Worm (Caenorhabditis elegans) whole organism, L3 larva: ENCODE measurements around the gene dhhc-13.

Experiments
- R02D3.7 ChIP-seq: fragments of 150-350 bp; optimal IDR thresholded peaks from 2 replicates; lab custom pipeline; 2014; ENCODE audit warnings: missing biosample characterization, missing genetic modification characterization
- aly-2 ChIP-seq: fragments of 150-350 bp; optimal IDR thresholded peaks from 2 replicates; lab custom pipeline; 2014; ENCODE audit warnings: missing biosample characterization, missing genetic modification characterization
- ama-1 ChIP-seq: fragments of 150-350 bp; optimal IDR thresholded peaks from 2 replicates; lab custom pipeline; 2018
- ceh-16 ChIP-seq: sonication (generic microtip); optimal IDR thresholded peaks from 2 replicates; lab custom pipeline; 2017; ENCODE audit warnings: missing biosample characterization, missing genetic modification characterization
- ceh-28 ChIP-seq: fragments of 150-350 bp; optimal IDR thresholded peaks from 2 replicates; lab custom pipeline; 2014; ENCODE audit warnings: missing biosample characterization, missing genetic modification reagents, missing genetic modification characterization
- ceh-9 ChIP-seq: sonication (generic microtip); optimal IDR thresholded peaks from 2 replicates; lab custom pipeline; 2018; ENCODE audit warnings: missing biosample characterization, missing genetic modification characterization
- egl-5 ChIP-seq: fragments of 150-350 bp; optimal IDR thresholded peaks from 2 replicates; lab custom pipeline; 2017; ENCODE audit warnings: missing biosample characterization, missing genetic modification reagents, missing genetic modification characterization, inconsistent platforms
- elt-2 ChIP-seq: sonication (generic microtip); optimal IDR thresholded peaks from 2 replicates; lab custom pipeline; 2016; ENCODE audit warnings: missing genetic modification reagents, mild to moderate bottlenecking, missing genetic modification characterization, missing compliant biosample characterization
- elt-3 ChIP-seq, 3 experiments: fragments of 150-350 bp in 1 of 3; sonication (generic microtip) in 2 of 3; optimal IDR thresholded peaks; 2 replicates in 2 of 3; 4 replicates in 1 of 3; lab custom pipeline; 2014 to 2017; ENCODE audit warnings: missing biosample characterization in 3 of 3, missing genetic modification characterization in 3 of 3
- fkh-10 ChIP-seq: sonication (generic microtip); optimal IDR thresholded peaks from 2 replicates; lab custom pipeline; 2017; ENCODE audit warnings: missing biosample characterization, missing genetic modification reagents, missing genetic modification characterization
- fkh-2 ChIP-seq: fragments of 150-350 bp; optimal IDR thresholded peaks from 2 replicates; lab custom pipeline; 2014; ENCODE audit warnings: missing biosample characterization, missing genetic modification reagents, missing genetic modification characterization
- fos-1 ChIP-seq: fragments of 150-350 bp; optimal IDR thresholded peaks from 2 replicates; lab custom pipeline; 2014; ENCODE audit warnings: missing biosample characterization, missing genetic modification characterization
- hmg-11 ChIP-seq: sonication (generic microtip); optimal IDR thresholded peaks from 2 replicates; lab custom pipeline; 2016; ENCODE audit warnings: missing genetic modification characterization, missing compliant biosample characterization
- jun-1 ChIP-seq: fragments of 150-350 bp; optimal IDR thresholded peaks from 2 replicates; lab custom pipeline; 2014; ENCODE audit warnings: missing biosample characterization, missing genetic modification reagents, missing genetic modification characterization
- lin-15B ChIP-seq: fragments of 150-350 bp; optimal IDR thresholded peaks from 2 replicates; lab custom pipeline; 2014; ENCODE audit warnings: missing biosample characterization, missing genetic modification characterization
- lin-39 ChIP-seq: fragments of 150-350 bp; optimal IDR thresholded peaks from 2 replicates; lab custom pipeline; 2018; ENCODE audit warnings: missing biosample characterization, missing genetic modification reagents, missing genetic modification characterization
- lsy-12 ChIP-seq: sonication (generic microtip); optimal IDR thresholded peaks from 2 replicates; lab custom pipeline; 2016; ENCODE audit warnings: mild to moderate bottlenecking, missing genetic modification characterization, missing compliant biosample characterization
- mdl-1 ChIP-seq: fragments of 150-350 bp; optimal IDR thresholded peaks from 2 replicates; lab custom pipeline; 2014; ENCODE audit warnings: missing biosample characterization, missing genetic modification characterization
- mml-1 ChIP-seq: fragments of 150-350 bp; sonication (generic microtip); optimal IDR thresholded peaks from 3 replicates; lab custom pipeline; 2014; ENCODE audit warnings: missing biosample characterization, missing genetic modification characterization
- nhr-11 ChIP-seq: fragments of 150-350 bp; optimal IDR thresholded peaks from 2 replicates; lab custom pipeline; 2014; ENCODE audit warnings: missing biosample characterization, missing genetic modification characterization
- nhr-23 ChIP-seq: fragments of 150-350 bp; optimal IDR thresholded peaks from 2 replicates; lab custom pipeline; 2014; ENCODE audit warnings: missing biosample characterization, missing genetic modification reagents, missing genetic modification characterization
- nhr-25 ChIP-seq: sonication (generic microtip); optimal IDR thresholded peaks from 2 replicates; lab custom pipeline; 2017; ENCODE audit warnings: missing biosample characterization, missing genetic modification characterization
- nhr-28 ChIP-seq: fragments of 150-350 bp; optimal IDR thresholded peaks from 2 replicates; lab custom pipeline; 2014; ENCODE audit warnings: missing biosample characterization, missing genetic modification characterization
- nhr-43 ChIP-seq: sonication (generic microtip); optimal IDR thresholded peaks from 2 replicates; lab custom pipeline; 2016; ENCODE audit warnings: mild to moderate bottlenecking, missing genetic modification characterization, missing compliant biosample characterization; ENCODE audit not compliant: poor library complexity, severe bottlenecking
- nhr-67 ChIP-seq: fragments of 150-350 bp; optimal IDR thresholded peaks from 2 replicates; lab custom pipeline; 2014; ENCODE audit warnings: missing biosample characterization, missing genetic modification characterization
- pha-4 ChIP-seq: fragments of 150-350 bp; optimal IDR thresholded peaks from 2 replicates; lab custom pipeline; 2014; ENCODE audit warnings: missing biosample characterization, missing genetic modification reagents, missing genetic modification characterization
- pqm-1 ChIP-seq: fragments of 150-350 bp; optimal IDR thresholded peaks from 2 replicates; lab custom pipeline; 2017; ENCODE audit warnings: missing biosample characterization, missing genetic modification characterization, inconsistent platforms
- sea-2 ChIP-seq: fragments of 150-350 bp; sonication (generic microtip); optimal IDR thresholded peaks from 4 replicates; lab custom pipeline; 2014; ENCODE audit warnings: missing biosample characterization, missing genetic modification reagents, missing genetic modification characterization
- skn-1 ChIP-seq: fragments of 150-350 bp; optimal IDR thresholded peaks from 2 replicates; lab custom pipeline; 2014; ENCODE audit warnings: missing biosample characterization, missing genetic modification characterization
- snpc-4 ChIP-seq: fragments of 150-350 bp; optimal IDR thresholded peaks from 2 replicates; lab custom pipeline; 2014; ENCODE audit warnings: missing biosample characterization, missing genetic modification characterization
- tbx-2 ChIP-seq: sonication (generic microtip); optimal IDR thresholded peaks from 2 replicates; lab custom pipeline; 2016; ENCODE audit warnings: mild to moderate bottlenecking, missing genetic modification characterization, missing compliant biosample characterization

dhhc-13 gene

DNA sequence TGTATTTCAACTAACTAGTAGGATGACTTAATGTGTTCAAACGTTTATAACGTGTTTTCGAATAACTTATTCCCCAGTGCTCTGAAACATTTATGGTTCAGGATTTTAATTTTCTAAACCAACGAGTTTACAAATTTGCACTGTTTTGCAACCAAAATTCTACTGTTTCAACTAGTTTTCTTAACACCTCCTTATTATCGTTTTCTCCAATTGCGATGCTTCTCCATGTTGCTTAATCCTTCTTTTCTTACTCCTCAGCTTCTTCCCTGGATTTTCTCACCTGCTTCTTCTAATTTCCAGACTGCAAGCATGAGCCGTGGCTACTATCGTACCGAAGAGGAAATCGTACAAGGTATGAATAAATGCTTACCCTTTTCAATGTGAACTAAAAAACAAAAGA is 13.2 kb downstream of the dhhc-13 start, which contains the start of gene lin-33:
Gene lin-33 (plus strand): TSS at position 301 of the 400 bp plus-strand sequence.
- TF ChIP-seq ceh-9 (tag; lab: Kevin White, UChicago) (no peak), hmg-11 (no peak)

DNA sequence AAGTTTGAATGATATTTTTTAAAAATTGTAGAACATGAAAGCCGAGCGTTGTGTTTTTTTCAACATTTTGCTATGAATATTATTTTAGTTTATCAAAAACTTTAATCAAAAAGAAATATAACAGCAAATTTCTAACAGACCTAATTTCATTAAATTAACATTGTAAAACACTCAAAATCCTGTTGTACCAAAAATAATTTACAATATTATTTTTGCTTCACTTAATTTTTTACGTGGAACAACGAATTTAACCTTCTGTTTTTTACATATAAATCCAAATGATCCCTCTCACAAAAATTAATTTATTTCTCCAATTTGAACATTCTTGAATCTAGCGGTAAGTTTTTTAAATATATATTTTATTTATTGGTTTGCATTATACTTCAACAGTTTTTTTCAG is 16.9 kb downstream of the dhhc-13 start, which contains the start of gene H32C10.1:
Gene H32C10.1 (plus strand): TSS at position 301 of the 400 bp plus-strand sequence.
- TF ChIP-seq jun-1 = no peak
- TF ChIP-seq R02D3.7 = no peak
- no peak for TF ChIP-seq nhr-25 (tag; lab: Kevin White, UChicago)
- TF ChIP-seq fos-1 (tag; lab: Kevin White, UChicago) = no peak
- no peak for TF ChIP-seq snpc-4 (tag; lab: Kevin White, UChicago)

DNA sequence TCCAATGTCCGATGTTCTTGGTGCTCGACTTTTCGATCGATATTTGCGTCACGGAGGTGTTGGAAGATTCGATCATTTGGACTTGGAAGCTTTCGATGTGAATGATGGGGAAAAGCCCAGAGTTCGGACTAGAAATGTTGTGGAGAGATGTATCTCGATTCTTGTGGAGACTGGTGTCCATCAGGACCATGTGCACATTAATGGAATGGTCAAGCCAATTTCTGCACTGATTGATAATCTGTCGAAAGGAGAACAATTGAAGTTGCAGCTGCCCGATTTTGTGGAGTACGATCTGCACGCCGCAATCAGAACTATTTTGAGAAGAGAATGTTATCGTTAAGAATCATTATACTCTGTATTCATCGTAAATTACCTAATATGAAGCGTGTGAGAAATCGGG is 20.0 kb downstream of the dhhc-13 start:
- TF ChIP-seq aly-2 (tag; lab: Kevin White, UChicago) (no peak), mdl-1 (no peak), pqm-1 (no peak), lsy-12 (no peak), ceh-9 (tag; lab: Kevin White, UChicago) (no peak)

DNA sequence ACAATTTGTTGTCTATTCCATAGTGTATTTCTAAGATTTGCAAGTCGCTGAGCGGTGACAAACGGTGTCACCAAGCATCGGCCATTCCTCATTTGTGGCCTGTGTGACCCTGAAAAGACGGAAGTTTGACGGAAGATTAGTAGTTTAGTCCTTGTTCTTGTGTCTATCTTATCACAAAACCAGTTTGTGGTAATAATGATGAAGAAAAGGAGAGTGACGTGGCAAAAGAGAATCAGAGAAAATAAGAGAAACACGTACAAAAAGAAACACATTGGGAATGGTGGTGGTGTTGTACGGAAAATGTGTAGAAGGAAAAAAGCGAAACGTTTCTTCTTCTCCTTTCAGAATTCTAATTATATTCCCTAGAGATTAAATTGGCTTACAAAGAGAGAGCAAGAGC is 22.0 kb downstream of the dhhc-13 start, which contains the start of gene mcu-1:
Gene mcu-1 (minus strand): TSS at position 109 of the 400 bp plus-strand sequence.
- TF ChIP-seq ceh-28 (tag; lab: Kevin White, UChicago) (peak; percentile 55), elt-2 (tag; lab: Kevin White, UChicago) (peak; percentile 16), jun-1 (peak; percentile 41), aly-2 (tag; lab: Kevin White, UChicago) (no peak), nhr-25 (tag; lab: Kevin White, UChicago) (peak; percentile 86), hmg-11 (peak; percentile 10), nhr-23 (peak; percentile 96), nhr-43 (tag; lab: Kevin White, UChicago) (peak; percentile 69), mml-1 (tag; lab: Kevin White, UChicago) (no peak), elt-3 (tag; optimal IDR thresholded peaks at IDR 0.05; lab: Kevin White, UChicago) (peak in 1 of 3 experiments; percentile 52)

DNA sequence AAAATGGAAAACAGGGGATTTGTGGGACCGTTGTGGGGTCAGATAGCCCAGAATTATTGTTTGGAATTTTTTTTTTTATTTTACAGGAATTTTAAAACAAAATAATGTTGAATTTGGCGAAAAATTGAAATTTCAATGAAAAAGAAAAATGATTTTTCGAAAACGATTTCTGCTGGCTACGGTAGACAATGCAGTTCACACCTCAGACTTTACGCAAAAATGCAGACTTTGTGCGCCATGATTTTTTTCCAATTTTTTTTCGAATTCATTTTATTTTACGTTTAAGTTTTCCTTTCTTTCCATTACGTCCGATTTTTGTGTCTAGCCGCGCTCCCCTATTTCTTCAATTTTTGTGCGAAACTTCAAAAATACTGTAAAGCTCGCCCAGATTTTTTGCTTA is 22.8 kb downstream of the dhhc-13 start:
- TF ChIP-seq nhr-23 (no peak), R02D3.7 (no peak), nhr-11 (tag; lab: Kevin White, UChicago) (no peak), ceh-16 (no peak), skn-1 (tag; lab: Kevin White, UChicago) (no peak), aly-2 (tag; lab: Kevin White, UChicago) (no peak), ama-1 (lab: Kevin White, UChicago) (no peak), nhr-28 (no peak), lin-15B (tag; lab: Kevin White, UChicago) (no peak), nhr-43 (tag; lab: Kevin White, UChicago) (no peak)

DNA sequence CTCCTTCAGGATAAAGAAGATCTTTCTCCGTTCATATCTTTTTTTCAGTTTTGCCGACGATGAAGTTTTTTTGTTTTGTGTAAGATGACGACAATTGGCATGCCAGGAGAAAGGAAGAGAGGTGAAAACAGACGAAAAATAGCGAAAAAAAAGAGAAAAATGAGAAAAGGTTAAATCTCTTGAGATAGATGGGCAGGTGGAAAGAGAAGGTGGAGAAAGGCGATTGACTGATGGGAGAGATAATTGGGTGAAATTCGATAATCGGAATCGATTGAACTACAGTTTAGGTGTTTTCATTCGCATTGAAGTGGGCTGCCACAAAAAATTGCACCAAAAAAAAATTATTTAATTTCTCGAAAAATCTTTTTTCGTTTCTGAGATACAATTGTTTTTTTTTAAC is 23.5 kb downstream of the dhhc-13 start:
- TF ChIP-seq tbx-2 (tag; lab: Kevin White, UChicago) (no peak), fkh-10 (GFP tag; lab: Kevin White, UChicago) (no peak), lin-15B (tag; lab: Kevin White, UChicago) (peak; percentile 22), sea-2 (GFP tag; lab: Kevin White, UChicago) (no peak), ceh-28 (tag; lab: Kevin White, UChicago) (peak; percentile 21), lin-39 (no peak), pqm-1 (no peak), aly-2 (tag; lab: Kevin White, UChicago) (no peak), egl-5 (no peak), ceh-16 (no peak), nhr-23 (peak; percentile 17), hmg-11 (no peak), fkh-2 (tag; lab: Kevin White, UChicago) (no peak), pha-4 (no peak), elt-2 (tag; lab: Kevin White, UChicago) (no peak), nhr-67 (tag; lab: Kevin White, UChicago) (no peak), R02D3.7 (no peak)
